Fruit fly (Drosophila melanogaster) whole organism, embryonic: ENCODE results near the gene Rad9.

Experiments used
- Ada2b ChIP-seq: fragments of 200-800 bp; sonication (Bioruptor generic); IDR thresholded peaks from 2 replicates; pipeline ENCODE4 v1.3.6; 2022; ENCODE audit warnings: missing biosample characterization, missing genetic modification characterization
- Atf6 ChIP-seq: fragments of 200-800 bp; sonication (Bioruptor generic); IDR thresholded peaks from 2 replicates; pipeline ENCODE4 v1.3.6; 2022; ENCODE audit warnings: missing biosample characterization, missing genetic modification characterization
- Bgb ChIP-seq: fragments of 200-800 bp; sonication (Bioruptor generic); IDR thresholded peaks from 2 replicates; pipeline ENCODE4 v1.3.6; 2022; ENCODE audit warnings: missing biosample characterization, missing genetic modification characterization; ENCODE audit not compliant: partially characterized antibody
- Bteb2 ChIP-seq: fragments of 200-800 bp; sonication (Bioruptor generic); optimal IDR thresholded peaks from 2 replicates; lab custom pipeline; 2016; ENCODE audit warnings: missing biosample characterization, missing genetic modification characterization
- C15 ChIP-seq: fragments of 200-800 bp; sonication (Bioruptor generic); IDR thresholded peaks from 3 replicates; pipeline ENCODE4 v1.3.6; 2022; ENCODE audit warnings: missing biosample characterization, missing genetic modification characterization
- CG10654 ChIP-seq: fragments of 200-800 bp; sonication (Bioruptor generic); optimal IDR thresholded peaks from 2 replicates; lab custom pipeline; 2016; ENCODE audit warnings: missing biosample characterization, missing genetic modification characterization
- CG12219 ChIP-seq: fragments of 200-800 bp; sonication (Bioruptor generic); optimal IDR thresholded peaks from 3 replicates; lab custom pipeline; 2018; ENCODE audit warnings: missing biosample characterization, mild to moderate bottlenecking, missing genetic modification characterization
- CG12391 ChIP-seq: fragments of 200-800 bp; sonication (Bioruptor generic); optimal IDR thresholded peaks from 3 replicates; lab custom pipeline; 2018; ENCODE audit warnings: missing biosample characterization, mild to moderate bottlenecking, missing genetic modification characterization, moderate library complexity
- CG13775 ChIP-seq: fragments of 200-800 bp; sonication (Bioruptor generic); optimal IDR thresholded peaks from 3 replicates; lab custom pipeline; 2017; ENCODE audit warnings: missing biosample characterization, mild to moderate bottlenecking, missing genetic modification characterization
- CG14965 ChIP-seq: fragments of 200-800 bp; sonication (Bioruptor generic); optimal IDR thresholded peaks from 2 replicates; lab custom pipeline; 2016; ENCODE audit warnings: missing biosample characterization, missing genetic modification characterization, borderline replicate concordance
- CG16779 ChIP-seq: fragments of 200-800 bp; sonication (Bioruptor generic); IDR thresholded peaks from 2 replicates; pipeline ENCODE4 v1.3.6; 2022; ENCODE audit warnings: missing biosample characterization, missing genetic modification characterization
- CG17829 ChIP-seq: fragments of 200-800 bp; optimal IDR thresholded peaks from 2 replicates; lab custom pipeline; 2019; ENCODE audit warnings: missing biosample characterization, mild to moderate bottlenecking, missing genetic modification characterization, moderate library complexity
- CG2116 ChIP-seq: fragments of 200-800 bp; sonication (Bioruptor generic); optimal IDR thresholded peaks from 3 replicates; lab custom pipeline; 2018; ENCODE audit warnings: missing biosample characterization, mild to moderate bottlenecking, missing genetic modification characterization
- CG3065 ChIP-seq: fragments of 200-800 bp; sonication (Bioruptor generic); optimal IDR thresholded peaks from 2 replicates; lab custom pipeline; 2016; ENCODE audit warnings: missing biosample characterization, missing genetic modification characterization
- CG31224 ChIP-seq: fragments of 200-800 bp; sonication (Bioruptor generic); IDR thresholded peaks from 2 replicates; pipeline ENCODE4 v1.3.6; 2022; ENCODE audit warnings: missing biosample characterization, missing genetic modification characterization
- CG33213 ChIP-seq: fragments of 200-800 bp; sonication (Bioruptor generic); optimal IDR thresholded peaks from 3 replicates; lab custom pipeline; 2016; ENCODE audit warnings: missing biosample characterization, missing genetic modification characterization
- CG34422 ChIP-seq: fragments of 200-800 bp; sonication (Bioruptor generic); IDR thresholded peaks from 3 replicates; pipeline ENCODE4 v1.3.6; 2022; ENCODE audit warnings: missing biosample characterization, missing genetic modification characterization
- CG3995 ChIP-seq: fragments of 200-800 bp; sonication (Bioruptor generic); optimal IDR thresholded peaks from 3 replicates; lab custom pipeline; 2016; ENCODE audit warnings: missing biosample characterization, missing genetic modification characterization
- CG5953 ChIP-seq: fragments of 200-800 bp; sonication (Bioruptor generic); IDR thresholded peaks from 2 replicates; pipeline ENCODE4 v1.3.6; 2022; ENCODE audit warnings: missing biosample characterization, missing genetic modification characterization
- CG7987 ChIP-seq: fragments of 200-800 bp; sonication (Bioruptor generic); optimal IDR thresholded peaks from 2 replicates; lab custom pipeline; 2018; ENCODE audit warnings: missing biosample characterization, mild to moderate bottlenecking, missing genetic modification characterization, moderate library complexity
- CG8089 ChIP-seq: fragments of 200-800 bp; sonication (Bioruptor generic); optimal IDR thresholded peaks from 3 replicates; lab custom pipeline; 2016; ENCODE audit warnings: missing biosample characterization, missing genetic modification characterization
- CG8944 ChIP-seq: fragments of 200-800 bp; sonication (Bioruptor generic); optimal IDR thresholded peaks from 3 replicates; lab custom pipeline; 2016; ENCODE audit warnings: missing biosample characterization, missing genetic modification characterization
- CG9215 ChIP-seq: fragments of 200-800 bp; sonication (Bioruptor generic); IDR thresholded peaks from 2 replicates; pipeline ENCODE4 v1.3.6; 2022; ENCODE audit warnings: missing biosample characterization, missing genetic modification characterization
- CG9609 ChIP-seq: fragments of 200-800 bp; sonication (Bioruptor generic); optimal IDR thresholded peaks from 3 replicates; lab custom pipeline; 2016; ENCODE audit warnings: missing biosample characterization, missing genetic modification characterization
- Dbx ChIP-seq: fragments of 200-800 bp; sonication (Bioruptor generic); IDR thresholded peaks from 3 replicates; pipeline ENCODE4 v1.3.6; 2022; ENCODE audit warnings: missing biosample characterization, missing genetic modification characterization
- Dref ChIP-seq: fragments of 200-800 bp; sonication (Bioruptor generic); IDR thresholded peaks from 2 replicates; pipeline ENCODE4 v1.3.6; 2022; ENCODE audit warnings: missing biosample characterization, missing genetic modification characterization
- HLHmδ ChIP-seq: fragments of 200-800 bp; sonication (Bioruptor generic); optimal IDR thresholded peaks from 2 replicates; lab custom pipeline; 2018; ENCODE audit warnings: missing biosample characterization, mild to moderate bottlenecking, missing genetic modification characterization, moderate library complexity
- Hr39 ChIP-seq: fragments of >200 bp; optimal IDR thresholded peaks from 2 replicates; lab custom pipeline; 2017
- Lim3 ChIP-seq: fragments of 200-800 bp; sonication (Bioruptor generic); IDR thresholded peaks from 2 replicates; pipeline ENCODE4 v1.3.6; 2022; ENCODE audit warnings: missing biosample characterization, missing genetic modification characterization
- MTF-1 ChIP-seq: fragments of 200-800 bp; sonication (Bioruptor generic); optimal IDR thresholded peaks from 2 replicates; lab custom pipeline; 2018; ENCODE audit warnings: missing biosample characterization, mild to moderate bottlenecking, missing genetic modification characterization, borderline replicate concordance
- PHDP ChIP-seq: fragments of 200-800 bp; sonication (Bioruptor generic); optimal IDR thresholded peaks from 3 replicates; lab custom pipeline; 2018; ENCODE audit warnings: missing biosample characterization, mild to moderate bottlenecking, missing genetic modification characterization, moderate library complexity
- Stat92E ChIP-seq, 3 experiments: fragments of >200 bp in 2 of 3; fragments of 200-800 bp in 1 of 3; sonication (Bioruptor generic) in 1 of 3; optimal IDR thresholded peaks; 2 replicates each; lab custom pipeline; 2017 to 2019; ENCODE audit warnings: missing biosample characterization in 3 of 3, missing genetic modification characterization in 3 of 3, mild to moderate bottlenecking in 1 of 3, moderate library complexity in 1 of 3
- ash1 ChIP-seq: fragments of 200-800 bp; sonication (Bioruptor generic); optimal IDR thresholded peaks from 2 replicates; lab custom pipeline; 2018; ENCODE audit warnings: missing biosample characterization, mild to moderate bottlenecking, missing genetic modification characterization
- caup ChIP-seq: fragments of 200-800 bp; sonication (Bioruptor generic); optimal IDR thresholded peaks from 3 replicates; lab custom pipeline; 2017; ENCODE audit warnings: missing biosample characterization, mild to moderate bottlenecking, missing genetic modification characterization, moderate library complexity; ENCODE audit not compliant: severe bottlenecking
- ci ChIP-seq: fragments of 200-800 bp; sonication (Bioruptor generic); IDR thresholded peaks from 3 replicates; pipeline ENCODE4 v1.3.6; 2022; ENCODE audit warnings: missing biosample characterization, missing genetic modification characterization
- dati ChIP-seq: fragments of 200-800 bp; sonication (Bioruptor generic); IDR thresholded peaks from 2 replicates; pipeline ENCODE4 v1.3.6; 2022; ENCODE audit warnings: missing biosample characterization, missing genetic modification characterization
- esg ChIP-seq: fragments of 200-800 bp; sonication (Bioruptor generic); conservative IDR thresholded peaks from 2 replicates; pipeline ENCODE4 v1.3.6; 2022; ENCODE audit warnings: missing biosample characterization, missing genetic modification characterization
- eve ChIP-seq, 2 experiments: fragments of >200 bp; optimal IDR thresholded peaks; 2 replicates each; lab custom pipeline; 2017; ENCODE audit warnings: missing biosample characterization in 2 of 2, missing genetic modification characterization in 2 of 2
- gcm ChIP-seq: fragments of 200-800 bp; sonication (Bioruptor generic); optimal IDR thresholded peaks from 2 replicates; lab custom pipeline; 2019; ENCODE audit warnings: missing biosample characterization, mild to moderate bottlenecking, missing genetic modification characterization, moderate library complexity
- grau ChIP-seq: fragments of 200-800 bp; optimal IDR thresholded peaks from 3 replicates; lab custom pipeline; 2019; ENCODE audit warnings: missing biosample characterization, mild to moderate bottlenecking, missing genetic modification characterization, moderate library complexity
- gro ChIP-seq: fragments of 200-800 bp; sonication (Bioruptor generic); optimal IDR thresholded peaks from 2 replicates; lab custom pipeline; 2016; ENCODE audit warnings: missing biosample characterization, missing genetic modification characterization
- ken ChIP-seq: fragments of 200-800 bp; sonication (Bioruptor generic); IDR thresholded peaks from 3 replicates; pipeline ENCODE4 v1.3.6; 2022; ENCODE audit warnings: missing biosample characterization, missing genetic modification characterization
- lab ChIP-seq: fragments of 200-800 bp; sonication (Bioruptor generic); optimal IDR thresholded peaks from 3 replicates; lab custom pipeline; 2017; ENCODE audit warnings: missing biosample characterization, missing genetic modification characterization, mild to moderate bottlenecking, moderate library complexity, missing genetic modification reagents
- sc ChIP-seq, 3 experiments: fragments of >200 bp in 2 of 3; fragments of 200-800 bp in 1 of 3; sonication (Bioruptor generic) in 1 of 3; optimal IDR thresholded peaks; 2 replicates in 2 of 3; 3 replicates in 1 of 3; lab custom pipeline; 2017; ENCODE audit warnings: mild to moderate bottlenecking in 1 of 3, missing biosample characterization in 1 of 3, missing genetic modification characterization in 1 of 3, missing genetic modification reagents in 1 of 3
- stc ChIP-seq: fragments of 200-800 bp; sonication (Bioruptor generic); IDR thresholded peaks from 2 replicates; pipeline ENCODE4 v1.3.6; 2022; ENCODE audit warnings: missing biosample characterization, missing genetic modification characterization
- ttk ChIP-seq: fragments of 200-800 bp; sonication (Bioruptor generic); IDR thresholded peaks from 2 replicates; pipeline ENCODE4 v2.1.2; 2022; ENCODE audit warnings: missing biosample characterization, missing genetic modification characterization
- unc-4 ChIP-seq: fragments of 200-800 bp; sonication (Bioruptor generic); IDR thresholded peaks from 2 replicates; pipeline ENCODE4 v1.3.6; 2022; ENCODE audit warnings: missing biosample characterization, missing genetic modification characterization; ENCODE audit not compliant: partially characterized antibody
- wek ChIP-seq: fragments of 200-800 bp; sonication (Bioruptor generic); optimal IDR thresholded peaks from 3 replicates; lab custom pipeline; 2018; ENCODE audit warnings: missing biosample characterization, mild to moderate bottlenecking, missing genetic modification characterization, moderate library complexity

Gene Rad9

dm6 chr3L:18890283-18891175, 18.2 kb upstream of the Rad9 start, which contains the start of gene CG3961 (continued):
- TF ChIP-seq CG7987 (GFP tag; lab: Kevin White, UChicago) (peak; percentile 90), ttk (peak; percentile 94), CG2116 (GFP tag; lab: Kevin White, UChicago) (peak; percentile 90), dati (peak; percentile 49), lab (GFP tag; lab: Kevin White, UChicago) (peak; percentile 97), HLHmδ (GFP tag; lab: Kevin White, UChicago) (peak; percentile 97), Lim3 (GFP tag; lab: Robert Waterston, UW) (no peak; the same call in 1 of the 2 replicates), CG9609 (GFP tag; lab: Kevin White, UChicago) (peak; percentile 83), wek (GFP tag; lab: Kevin White, UChicago) (peak; percentile 67), unc-4 (GFP tag; lab: Robert Waterston, UW) (no peak), Bgb (GFP tag; lab: Robert Waterston, UW) (no peak; the same call in 1 of the 2 replicates), C15 (no peak; the same call in 2 of the 3 replicates), CG8089 (GFP tag; lab: Kevin White, UChicago) (peak; percentile 83), gro (no peak), CG5953 (GFP tag; lab: Robert Waterston, UW) (no peak), CG10654 (GFP tag; lab: Kevin White, UChicago) (peak; percentile 95), ken (GFP tag; lab: Robert Waterston, UW) (peak; percentile 80; the same call in 2 of the 3 replicates), CG14965 (GFP tag; lab: Kevin White, UChicago) (no peak), CG16779 (GFP tag; lab: Robert Waterston, UW) (peak; percentile 61; the same call in 1 of the 2 replicates), MTF-1 (GFP tag; lab: Kevin White, UChicago) (peak; percentile 78), CG12391 (tag; lab: Kevin White, UChicago) (peak; percentile 99), ci (peak; percentile 88), CG12219 (peak; percentile 95), CG3995 (GFP tag; lab: Kevin White, UChicago) (peak; percentile 36), CG13775 (GFP tag; lab: Kevin White, UChicago) (peak; percentile 98), caup (GFP tag; lab: Kevin White, UChicago) (peak; percentile 94), PHDP (tag; lab: Kevin White, UChicago) (peak; percentile 97), sc (optimal IDR thresholded peaks at IDR 0.05; lab: Kevin White, UChicago) (no peak), sc (GFP tag; optimal IDR thresholded peaks at IDR 0.05; lab: Kevin White, UChicago) (peak; percentile 99), CG33213 (peak; percentile 55), CG3065 (peak; percentile 94), Ada2b (GFP tag; lab: Robert Waterston, UW) (peak; percentile 80), CG17829 (tag; lab: Kevin White, UChicago) (peak; percentile 99), ash1 (no peak), CG9215 (GFP tag; lab: Robert Waterston, UW) (peak; percentile 91), CG34422 (GFP tag; lab: Robert Waterston, UW) (peak; percentile 93), Dref (no peak), esg (GFP tag; lab: Robert Waterston, UW) (peak; percentile 94), Dbx (GFP tag; lab: Robert Waterston, UW) (peak; percentile 80), stc (GFP tag; lab: Robert Waterston, UW) (peak; percentile 92), Bteb2 (peak; percentile 91), Stat92E (GFP tag; optimal IDR thresholded peaks at IDR 0.05; lab: Kevin White, UChicago) (peak in 1 of 3 experiments; percentile 99), CG8944 (GFP tag; lab: Kevin White, UChicago) (peak; percentile 81), CG31224 (peak; percentile 68), Hr39 (lab: Kevin White, UChicago) (no peak), eve (GFP tag; optimal IDR thresholded peaks at IDR 0.05; lab: Kevin White, UChicago) (peak; percentile 58 to 100), grau (tag; lab: Kevin White, UChicago) (peak; percentile 98), Atf6 (peak; percentile 89), gcm (peak; percentile 99)
